Worm (Caenorhabditis elegans): ENCODE data around the gene Y54F10AR.2.

- TF ChIP-seq mes-4 (tag; optimal IDR thresholded peaks at IDR 0.05) (no peak), rcor-1 (GFP tag; IDR thresholded peaks at IDR 0.05) (no peak), nhr-27 (tag; optimal IDR thresholded peaks at IDR 0.05) (no peak), efl-1 (GFP tag; optimal IDR thresholded peaks at IDR 0.05) (no peak), Y67H2A.10 (GFP tag; conservative IDR thresholded peaks at IDR 0.05) (no peak), pha-4 (tag; optimal IDR thresholded peaks at IDR 0.05) (no peak), ztf-25 (GFP tag; IDR thresholded peaks at IDR 0.05) (no peak), let-607 (tag; optimal IDR thresholded peaks at IDR 0.05) (no peak), K12H6.12 (tag; optimal IDR thresholded peaks at IDR 0.05) (no peak), nhr-120 (GFP tag; IDR thresholded peaks at IDR 0.05) (no peak)
These were observed at the start of gene Y54F10AR.2 for ce11 chrIII:2571447-2571846.
